Worm (Caenorhabditis elegans): ENCODE data around the gene F54D10.5.

ce11 chrII:3843305-3843704 is 35.3 kb upstream of the F54D10.5 start, which contains the start of the genes C17A2.7 and C17A2.3:
- TF ChIP-seq dpl-1 (GFP tag; optimal IDR thresholded peaks at IDR 0.05) (no peak), lin-13 (GFP tag; optimal IDR thresholded peaks at IDR 0.05) (no peak), irx-1 (tag; optimal IDR thresholded peaks at IDR 0.05) (no peak), elt-3 (tag; optimal IDR thresholded peaks at IDR 0.05) (no peak), lin-35 (GFP tag; optimal IDR thresholded peaks at IDR 0.05) (no peak), nhr-84 (tag; optimal IDR thresholded peaks at IDR 0.05) (no peak), nhr-11 (tag; optimal IDR thresholded peaks at IDR 0.05) (no peak), lin-15B (tag; optimal IDR thresholded peaks at IDR 0.05) (no peak), nhr-90 (tag; optimal IDR thresholded peaks at IDR 0.05; ENCODE audit: poor library complexity) (no peak), rnt-1 (tag; optimal IDR thresholded peaks at IDR 0.05) (no peak), nhr-28 (tag; optimal IDR thresholded peaks at IDR 0.05) (no peak), unc-30 (tag; optimal IDR thresholded peaks at IDR 0.05) (no peak), lin-39 (tag; optimal IDR thresholded peaks at IDR 0.05) (no peak)
